Worm (Caenorhabditis elegans) whole organism, L1 larva: ENCODE data around the gene Y82E9BL.18.

Source experiments
- blmp-1 ChIP-seq: fragments of 150-350 bp; optimal IDR thresholded peaks from 2 replicates; lab custom pipeline; 2014; ENCODE audit warnings: missing biosample characterization, missing genetic modification characterization
- fkh-10 ChIP-seq: sonication (generic microtip); optimal IDR thresholded peaks from 2 replicates; lab custom pipeline; 2017; ENCODE audit warnings: missing biosample characterization, missing genetic modification reagents, missing genetic modification characterization
- lin-39 ChIP-seq: fragments of 150-350 bp; optimal IDR thresholded peaks from 2 replicates; lab custom pipeline; 2014; ENCODE audit warnings: missing biosample characterization, missing genetic modification reagents, missing genetic modification characterization
- nhr-28 ChIP-seq: fragments of 150-350 bp; optimal IDR thresholded peaks from 2 replicates; lab custom pipeline; 2014; ENCODE audit warnings: missing biosample characterization, missing genetic modification characterization
- tbx-2 ChIP-seq: sonication (generic microtip); optimal IDR thresholded peaks from 2 replicates; lab custom pipeline; 2016; ENCODE audit warnings: missing genetic modification characterization, missing compliant biosample characterization

- TF ChIP-seq lin-39 (tag; lab: Kevin White, UChicago): no peak
- TF ChIP-seq blmp-1 (tag; lab: Kevin White, UChicago): no peak
- no peak for TF ChIP-seq tbx-2 (tag; lab: Kevin White, UChicago)
- no peak for TF ChIP-seq nhr-28 (tag; lab: Kevin White, UChicago)
- no peak for TF ChIP-seq fkh-10 (GFP tag; lab: Kevin White, UChicago)
Measured at ce11 chrIII:1347003-1347402, 20.4 kb downstream of the Y82E9BL.18 start.
